Fruit fly (Drosophila melanogaster) whole organism, pupa: Measurements from ENCODE around the gene raskol.

Experiments
- CG12605 ChIP-seq: fragments of 200-800 bp; sonication (Bioruptor generic); IDR thresholded peaks from 2 replicates; pipeline ENCODE4 v1.3.6; 2022; ENCODE audit warnings: missing biosample characterization, missing genetic modification characterization
- CG13204 ChIP-seq: fragments of 200-800 bp; sonication (Bioruptor generic); optimal IDR thresholded peaks from 2 replicates; lab custom pipeline; 2018; ENCODE audit warnings: missing biosample characterization, mild to moderate bottlenecking, missing genetic modification characterization, moderate library complexity
- CG4496 ChIP-seq: fragments of 200-800 bp; sonication (Bioruptor generic); IDR thresholded peaks from 3 replicates; pipeline ENCODE4 v1.3.6; 2022; ENCODE audit warnings: missing biosample characterization, missing genetic modification characterization
- CG8159 ChIP-seq: fragments of 200-800 bp; sonication (Bioruptor generic); optimal IDR thresholded peaks from 3 replicates; lab custom pipeline; 2018; ENCODE audit warnings: missing biosample characterization, mild to moderate bottlenecking, missing genetic modification characterization, moderate library complexity
- CG9948 ChIP-seq: fragments of 200-800 bp; sonication (Bioruptor generic); optimal IDR thresholded peaks from 2 replicates; lab custom pipeline; 2018; ENCODE audit warnings: missing biosample characterization, mild to moderate bottlenecking, missing genetic modification characterization, moderate library complexity
- D1 ChIP-seq: fragments of 200-800 bp; sonication (Bioruptor generic); optimal IDR thresholded peaks from 2 replicates; lab custom pipeline; 2018; ENCODE audit warnings: missing biosample characterization, mild to moderate bottlenecking, missing genetic modification characterization, moderate library complexity
- Snoo ChIP-seq: fragments of 200-800 bp; sonication (Bioruptor generic); optimal IDR thresholded peaks from 3 replicates; lab custom pipeline; 2017; ENCODE audit warnings: missing biosample characterization, mild to moderate bottlenecking, missing genetic modification characterization, inconsistent platforms

DNA sequence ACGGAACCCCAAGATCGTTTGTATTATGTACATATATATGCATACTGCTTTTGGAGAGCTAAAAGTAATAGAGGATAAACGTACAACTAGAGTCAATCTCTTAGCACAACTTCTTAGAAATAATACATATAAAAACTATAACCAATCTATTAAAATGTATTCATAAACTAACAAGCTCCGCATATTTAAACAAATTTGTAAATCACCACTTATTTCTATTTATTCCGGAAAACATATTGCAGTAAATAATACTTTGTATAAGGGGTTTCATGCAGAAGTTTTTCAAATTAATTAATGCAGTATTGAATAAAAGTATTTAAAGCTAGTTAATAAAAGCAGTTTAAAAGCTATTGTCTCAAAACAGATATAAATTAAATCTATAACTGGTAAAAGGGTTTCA, 2.5 kb downstream of the raskol start:
- peak; percentile 11 for TF ChIP-seq CG9948 (tag; lab: Kevin White, UChicago)
- TF ChIP-seq CG8159 (tag; lab: Kevin White, UChicago): no peak
- no peak for TF ChIP-seq CG4496 (GFP tag; lab: Robert Waterston, UW)
- TF ChIP-seq Snoo: no peak
- no peak for TF ChIP-seq CG13204 (GFP tag; lab: Kevin White, UChicago)
- no peak for TF ChIP-seq CG12605
- no peak for TF ChIP-seq D1
